Worm (Caenorhabditis elegans): ENCODE measurements around the gene str-32.

DNA sequence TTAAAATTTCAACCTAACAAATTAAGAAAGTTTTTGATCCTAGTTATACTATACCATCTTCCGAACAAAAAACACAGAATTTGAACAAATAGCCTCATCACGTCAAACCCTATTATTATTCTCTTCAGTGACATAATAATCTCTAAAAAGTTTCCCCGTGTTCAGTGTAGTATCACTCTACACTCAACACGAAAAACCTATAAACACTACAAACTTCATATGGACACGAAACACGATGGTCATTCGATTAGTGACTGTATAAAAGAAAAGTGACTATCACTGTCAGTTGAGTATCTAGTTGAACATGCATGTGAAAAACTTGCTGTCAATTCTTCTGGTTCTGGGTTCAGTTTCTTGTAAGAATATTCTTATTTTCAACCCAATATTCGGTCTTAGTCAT, 22.4 kb upstream of the str-32 start, which contains the start of gene ugt-8:
- TF ChIP-seq him-1 (tag; optimal IDR thresholded peaks at IDR 0.05) (no peak), dao-5 (tag; optimal IDR thresholded peaks at IDR 0.05) (no peak), W03F9.2 (tag; optimal IDR thresholded peaks at IDR 0.05) (no peak)

All from whole organism, L4/young adult.